Fruit fly (Drosophila melanogaster) whole organism, embryonic: ENCODE measurements around the gene CG8814.

Experiments used
- Awh ChIP-seq: fragments of 200-800 bp; sonication (Bioruptor generic); IDR thresholded peaks from 2 replicates; pipeline ENCODE4, ENCODE4 v1.3.6; 2022; ENCODE audit warnings: missing biosample characterization, missing genetic modification characterization
- BEAF-32 ChIP-seq: fragments of 200-800 bp; sonication (Bioruptor generic); optimal IDR thresholded peaks from 3 replicates; lab custom pipeline; 2017; ENCODE audit warnings: missing biosample characterization, missing genetic modification characterization, mild to moderate bottlenecking, moderate library complexity, missing genetic modification reagents
- Bteb2 ChIP-seq: fragments of 200-800 bp; sonication (Bioruptor generic); optimal IDR thresholded peaks from 2 replicates; lab custom pipeline; 2016; ENCODE audit warnings: missing biosample characterization, missing genetic modification characterization
- CG10267 ChIP-seq: fragments of 200-800 bp; sonication (Bioruptor generic); optimal IDR thresholded peaks from 2 replicates; lab custom pipeline; 2018; ENCODE audit warnings: missing biosample characterization, mild to moderate bottlenecking, missing genetic modification characterization, moderate library complexity
- CG10565 ChIP-seq: fragments of 200-800 bp; sonication (Bioruptor generic); optimal IDR thresholded peaks from 3 replicates; lab custom pipeline; 2016; ENCODE audit warnings: missing biosample characterization, mild to moderate bottlenecking, missing genetic modification characterization
- CG11093 ChIP-seq: fragments of 200-800 bp; sonication (Bioruptor generic); IDR thresholded peaks from 3 replicates; pipeline ENCODE4 v1.3.6; 2022; ENCODE audit warnings: missing biosample characterization, missing genetic modification characterization
- CG11696 ChIP-seq: fragments of 200-800 bp; sonication (Bioruptor generic); IDR thresholded peaks from 2 replicates; pipeline ENCODE4 v1.3.6; 2022; ENCODE audit warnings: missing biosample characterization, missing genetic modification characterization
- CG2116 ChIP-seq: fragments of 200-800 bp; sonication (Bioruptor generic); optimal IDR thresholded peaks from 3 replicates; lab custom pipeline; 2018; ENCODE audit warnings: missing biosample characterization, mild to moderate bottlenecking, missing genetic modification characterization
- CG3995 ChIP-seq: fragments of 200-800 bp; sonication (Bioruptor generic); optimal IDR thresholded peaks from 3 replicates; lab custom pipeline; 2016; ENCODE audit warnings: missing biosample characterization, missing genetic modification characterization
- CG4328 ChIP-seq: fragments of 200-800 bp; sonication (Bioruptor generic); optimal IDR thresholded peaks from 3 replicates; lab custom pipeline; 2017; ENCODE audit warnings: missing biosample characterization, missing genetic modification reagents, missing genetic modification characterization
- CG4617 ChIP-seq: fragments of 200-800 bp; sonication (Bioruptor generic); optimal IDR thresholded peaks from 3 replicates; lab custom pipeline; 2016; ENCODE audit warnings: missing biosample characterization, missing genetic modification characterization, borderline replicate concordance
- CG4730 ChIP-seq: fragments of 200-800 bp; sonication (Bioruptor generic); IDR thresholded peaks from 2 replicates; pipeline ENCODE4 v1.3.6; 2022; ENCODE audit warnings: missing biosample characterization, missing genetic modification characterization
- CG6813 ChIP-seq: fragments of 200-800 bp; sonication (Bioruptor generic); optimal IDR thresholded peaks from 2 replicates; lab custom pipeline; 2017; ENCODE audit warnings: missing biosample characterization, missing genetic modification characterization, mild to moderate bottlenecking, moderate library complexity, missing genetic modification reagents
- CG7556 ChIP-seq: fragments of 200-800 bp; sonication (Bioruptor generic); optimal IDR thresholded peaks from 2 replicates; lab custom pipeline; 2017; ENCODE audit warnings: missing biosample characterization, mild to moderate bottlenecking, missing genetic modification characterization
- CG7928 ChIP-seq: fragments of 200-800 bp; sonication (Bioruptor generic); optimal IDR thresholded peaks from 2 replicates; lab custom pipeline; 2017; ENCODE audit warnings: missing biosample characterization, mild to moderate bottlenecking, missing genetic modification characterization
- CG8281 ChIP-seq: fragments of 200-800 bp; sonication (Bioruptor generic); optimal IDR thresholded peaks from 2 replicates; lab custom pipeline; 2018; ENCODE audit warnings: missing biosample characterization, mild to moderate bottlenecking, missing genetic modification characterization, moderate library complexity
- CG8478 ChIP-seq: fragments of >200 bp; optimal IDR thresholded peaks from 2 replicates; lab custom pipeline; 2018
- CTCF ChIP-seq: fragments of 200-800 bp; sonication (Bioruptor generic); optimal IDR thresholded peaks from 2 replicates; lab custom pipeline; 2017; ENCODE audit warnings: missing biosample characterization, mild to moderate bottlenecking, missing genetic modification characterization, moderate library complexity
- D19A ChIP-seq: fragments of 200-800 bp; optimal IDR thresholded peaks from 3 replicates; lab custom pipeline; 2019; ENCODE audit warnings: missing biosample characterization, mild to moderate bottlenecking, missing genetic modification characterization, moderate library complexity
- Dip2 ChIP-seq: fragments of 200-800 bp; sonication (Bioruptor generic); IDR thresholded peaks from 2 replicates; pipeline ENCODE4 v1.3.6; 2022; ENCODE audit warnings: missing biosample characterization, missing genetic modification characterization
- Dp ChIP-seq: fragments of 200-800 bp; sonication (Bioruptor generic); optimal IDR thresholded peaks from 2 replicates; lab custom pipeline; 2018; ENCODE audit warnings: missing biosample characterization, mild to moderate bottlenecking, missing genetic modification characterization, moderate library complexity
- Fer1 ChIP-seq: fragments of 200-800 bp; sonication (Bioruptor generic); optimal IDR thresholded peaks from 2 replicates; lab custom pipeline; 2017; ENCODE audit warnings: missing biosample characterization, mild to moderate bottlenecking, missing genetic modification characterization
- H15 ChIP-seq: fragments of 200-800 bp; sonication (Bioruptor generic); IDR thresholded peaks from 3 replicates; pipeline ENCODE4 v1.3.6; 2022; ENCODE audit warnings: missing biosample characterization, missing genetic modification characterization
- Hand ChIP-seq: fragments of 200-800 bp; sonication (Bioruptor generic); optimal IDR thresholded peaks from 2 replicates; lab custom pipeline; 2017; ENCODE audit warnings: mild to moderate bottlenecking, missing biosample characterization, missing genetic modification reagents, missing genetic modification characterization
- Hr78 ChIP-seq, 2 experiments: fragments of 200-800 bp in 1 of 2; fragments of >200 bp in 1 of 2; sonication (Bioruptor generic) in 1 of 2; optimal IDR thresholded peaks; 2 replicates each; lab custom pipeline; 2017 to 2019; ENCODE audit warnings: missing biosample characterization in 2 of 2, missing genetic modification characterization in 2 of 2, mild to moderate bottlenecking in 1 of 2, moderate library complexity in 1 of 2
- Hsf ChIP-seq: fragments of 200-800 bp; sonication (Bioruptor generic); optimal IDR thresholded peaks from 3 replicates; lab custom pipeline; 2016; ENCODE audit warnings: missing biosample characterization, missing genetic modification characterization
- Jarid2 ChIP-seq: fragments of 200-800 bp; sonication (Bioruptor generic); optimal IDR thresholded peaks from 3 replicates; lab custom pipeline; 2017; ENCODE audit warnings: mild to moderate bottlenecking, missing biosample characterization, missing genetic modification reagents, missing genetic modification characterization
- MESR4 ChIP-seq: fragments of 200-800 bp; sonication (Bioruptor generic); optimal IDR thresholded peaks from 2 replicates; lab custom pipeline; 2018; ENCODE audit warnings: missing biosample characterization, mild to moderate bottlenecking, missing genetic modification characterization, moderate library complexity
- Max ChIP-seq: fragments of 200-800 bp; sonication (Bioruptor generic); optimal IDR thresholded peaks from 2 replicates; lab custom pipeline; 2016; ENCODE audit warnings: missing biosample characterization, mild to moderate bottlenecking, missing genetic modification characterization
- Opbp ChIP-seq: fragments of 200-800 bp; sonication (Bioruptor generic); IDR thresholded peaks from 3 replicates; pipeline ENCODE4 v1.3.6; 2022; ENCODE audit warnings: missing biosample characterization, missing genetic modification characterization; ENCODE audit not compliant: partially characterized antibody
- Optix ChIP-seq: fragments of 200-800 bp; sonication (Bioruptor generic); IDR thresholded peaks from 3 replicates; pipeline ENCODE4 v1.3.6; 2022; ENCODE audit warnings: missing biosample characterization, missing genetic modification characterization
- Sox102F ChIP-seq: fragments of 200-800 bp; sonication (Bioruptor generic); optimal IDR thresholded peaks from 2 replicates; lab custom pipeline; 2018; ENCODE audit warnings: missing biosample characterization, mild to moderate bottlenecking, missing genetic modification characterization, moderate library complexity
- Sry-δ ChIP-seq: fragments of 200-800 bp; sonication (Bioruptor generic); optimal IDR thresholded peaks from 2 replicates; lab custom pipeline; 2016; ENCODE audit warnings: missing biosample characterization, missing genetic modification characterization
- Vsx1 ChIP-seq: fragments of 200-800 bp; sonication (Bioruptor generic); optimal IDR thresholded peaks from 2 replicates; lab custom pipeline; 2017; ENCODE audit warnings: missing biosample characterization, mild to moderate bottlenecking, missing genetic modification characterization, missing genetic modification reagents
- caup ChIP-seq: fragments of 200-800 bp; sonication (Bioruptor generic); optimal IDR thresholded peaks from 3 replicates; lab custom pipeline; 2017; ENCODE audit warnings: missing biosample characterization, mild to moderate bottlenecking, missing genetic modification characterization, moderate library complexity; ENCODE audit not compliant: severe bottlenecking
- cg ChIP-seq: fragments of 200-800 bp; sonication (Bioruptor generic); optimal IDR thresholded peaks from 3 replicates; lab custom pipeline; 2019; ENCODE audit warnings: missing biosample characterization, mild to moderate bottlenecking, missing genetic modification characterization, moderate library complexity
- fd3F ChIP-seq: fragments of 200-800 bp; sonication (Bioruptor generic); optimal IDR thresholded peaks from 2 replicates; lab custom pipeline; 2018; ENCODE audit warnings: missing biosample characterization, mild to moderate bottlenecking, missing genetic modification characterization, moderate library complexity
- gfzf ChIP-seq: fragments of 200-800 bp; sonication (Bioruptor generic); optimal IDR thresholded peaks from 2 replicates; lab custom pipeline; 2016; ENCODE audit warnings: missing biosample characterization, mild to moderate bottlenecking, missing genetic modification characterization, moderate library complexity
- grau ChIP-seq: fragments of 200-800 bp; optimal IDR thresholded peaks from 3 replicates; lab custom pipeline; 2019; ENCODE audit warnings: missing biosample characterization, mild to moderate bottlenecking, missing genetic modification characterization, moderate library complexity
- h ChIP-seq: fragments of >200 bp; optimal IDR thresholded peaks from 2 replicates; lab custom pipeline; 2017
- nau ChIP-seq: fragments of 200-800 bp; sonication (Bioruptor generic); optimal IDR thresholded peaks from 3 replicates; lab custom pipeline; 2017; ENCODE audit warnings: missing biosample characterization, mild to moderate bottlenecking, missing genetic modification characterization, missing genetic modification reagents
- nerfin-2 ChIP-seq: fragments of 200-800 bp; sonication (Bioruptor generic); IDR thresholded peaks from 2 replicates; pipeline ENCODE4 v1.3.6; 2022; ENCODE audit warnings: missing biosample characterization, missing genetic modification characterization; ENCODE audit not compliant: partially characterized antibody
- repo ChIP-seq: fragments of 200-800 bp; sonication (Bioruptor generic); optimal IDR thresholded peaks from 2 replicates; lab custom pipeline; 2016; ENCODE audit warnings: missing biosample characterization, missing genetic modification characterization
- row ChIP-seq: fragments of 200-800 bp; sonication (Bioruptor generic); IDR thresholded peaks from 3 replicates; pipeline ENCODE4 v1.3.6; 2022; ENCODE audit warnings: missing biosample characterization, missing genetic modification characterization
- slou ChIP-seq: fragments of 200-800 bp; sonication (Bioruptor generic); optimal IDR thresholded peaks from 3 replicates; lab custom pipeline; 2016; ENCODE audit warnings: missing biosample characterization, missing genetic modification characterization
- stwl ChIP-seq: fragments of 200-800 bp; sonication (Bioruptor generic); optimal IDR thresholded peaks from 3 replicates; lab custom pipeline; 2018; ENCODE audit warnings: missing biosample characterization, mild to moderate bottlenecking, missing genetic modification characterization, moderate library complexity
- trh ChIP-seq: fragments of 200-800 bp; sonication (Bioruptor generic); optimal IDR thresholded peaks from 2 replicates; lab custom pipeline; 2016; ENCODE audit warnings: missing biosample characterization, missing genetic modification characterization
- unc-4 ChIP-seq: fragments of 200-800 bp; sonication (Bioruptor generic); IDR thresholded peaks from 2 replicates; pipeline ENCODE4 v1.3.6; 2022; ENCODE audit warnings: missing biosample characterization, missing genetic modification characterization; ENCODE audit not compliant: partially characterized antibody
- wek ChIP-seq: fragments of 200-800 bp; sonication (Bioruptor generic); optimal IDR thresholded peaks from 3 replicates; lab custom pipeline; 2018; ENCODE audit warnings: missing biosample characterization, mild to moderate bottlenecking, missing genetic modification characterization, moderate library complexity
- wor ChIP-seq: fragments of 200-800 bp; sonication (Bioruptor generic); IDR thresholded peaks from 2 replicates; pipeline ENCODE4 v1.3.6; 2022; ENCODE audit warnings: missing biosample characterization, missing genetic modification characterization

Gene CG8814

dm6 chr2L:2897024-2897549, 22.4 kb downstream of the CG8814 start (continued):
- TF ChIP-seq fd3F (GFP tag; lab: Kevin White, UChicago) (peak; percentile 41), CG11696 (GFP tag; lab: Robert Waterston, UW) (peak; percentile 48), Bteb2 (GFP tag; lab: Kevin White, UChicago) (peak; percentile 70), CG7556 (GFP tag; lab: Kevin White, UChicago) (peak; percentile 81), CG7928 (GFP tag; lab: Kevin White, UChicago) (no peak), Sox102F (GFP tag; lab: Kevin White, UChicago) (peak; percentile 93), caup (GFP tag; lab: Kevin White, UChicago) (peak; percentile 70), CG4730 (GFP tag; lab: Robert Waterston, UW) (peak; percentile 75), Max (GFP tag; lab: Kevin White, UChicago) (peak; percentile 70), stwl (peak; percentile 5), CTCF (GFP tag; lab: Kevin White, UChicago) (peak; percentile 25), MESR4 (GFP tag; lab: Kevin White, UChicago) (no peak), nerfin-2 (GFP tag; lab: Robert Waterston, UW) (no peak), CG3995 (GFP tag; lab: Kevin White, UChicago) (no peak), CG10565 (GFP tag; lab: Kevin White, UChicago) (peak; percentile 37), wek (no peak), Optix (GFP tag; lab: Robert Waterston, UW) (peak; percentile 83), D19A (tag; lab: Kevin White, UChicago) (peak; percentile 63), Dip2 (GFP tag; lab: Robert Waterston, UW) (no peak), unc-4 (GFP tag; lab: Robert Waterston, UW) (no peak), Opbp (no peak), CG4617 (GFP tag; lab: Kevin White, UChicago) (peak; percentile 63), repo (GFP tag; lab: Kevin White, UChicago) (peak; percentile 72), Hand (GFP tag; lab: Kevin White, UChicago) (peak; percentile 46), H15 (GFP tag; lab: Robert Waterston, UW) (peak; percentile 85), grau (tag; lab: Kevin White, UChicago) (peak; percentile 58), Sry-δ (GFP tag; lab: Kevin White, UChicago) (peak; percentile 55), h (lab: Kevin White, UChicago) (no peak), cg (GFP tag; lab: Kevin White, UChicago) (peak; percentile 94), Hsf (GFP tag; lab: Kevin White, UChicago) (peak; percentile 90), Hr78 (GFP tag; optimal IDR thresholded peaks at IDR 0.05; lab: Kevin White, UChicago) (peak in 1 of 2 experiments; percentile 47), Jarid2 (GFP tag; lab: Kevin White, UChicago) (peak; percentile 15), CG2116 (GFP tag; lab: Kevin White, UChicago) (peak; percentile 43), Dp (GFP tag; lab: Kevin White, UChicago) (no peak), CG8478 (lab: Kevin White, UChicago) (peak; percentile 29), trh (GFP tag; lab: Kevin White, UChicago) (peak; percentile 63), CG8281 (peak; percentile 30), Vsx1 (GFP tag; lab: Kevin White, UChicago) (peak; percentile 51), CG11093 (GFP tag; lab: Robert Waterston, UW) (peak; percentile 77), gfzf (GFP tag; lab: Kevin White, UChicago) (no peak), row (GFP tag; lab: Robert Waterston, UW) (peak; percentile 86), BEAF-32 (no peak), CG6813 (GFP tag; lab: Kevin White, UChicago) (peak; percentile 73), wor (GFP tag; lab: Robert Waterston, UW) (peak; percentile 70), nau (GFP tag; lab: Kevin White, UChicago) (peak; percentile 28), CG10267 (tag; lab: Kevin White, UChicago) (peak; percentile 56), Fer1 (GFP tag; lab: Kevin White, UChicago) (peak; percentile 19), CG4328 (GFP tag; lab: Kevin White, UChicago) (no peak), Awh (peak; percentile 78), slou (GFP tag; lab: Kevin White, UChicago) (peak; percentile 85)
